Fruit fly (Drosophila melanogaster) whole organism, embryonic: ENCODE results near the gene Cpr11B.

Experiments used
- CG11696 ChIP-seq: fragments of 200-800 bp; sonication (Bioruptor generic); IDR thresholded peaks from 2 replicates; pipeline ENCODE4 v1.3.6; 2022; ENCODE audit warnings: missing biosample characterization, missing genetic modification characterization
- CG12104 ChIP-seq: fragments of 200-800 bp; sonication (Bioruptor generic); optimal IDR thresholded peaks from 3 replicates; lab custom pipeline; 2016; ENCODE audit warnings: missing biosample characterization, missing genetic modification characterization
- CG12219 ChIP-seq: fragments of 200-800 bp; sonication (Bioruptor generic); optimal IDR thresholded peaks from 3 replicates; lab custom pipeline; 2018; ENCODE audit warnings: missing biosample characterization, mild to moderate bottlenecking, missing genetic modification characterization
- CG1233 ChIP-seq: fragments of 200-800 bp; sonication (Bioruptor generic); optimal IDR thresholded peaks from 4 replicates; lab custom pipeline; 2018; ENCODE audit warnings: missing biosample characterization, mild to moderate bottlenecking, missing genetic modification characterization
- CG12744 ChIP-seq: fragments of 200-800 bp; sonication (Bioruptor generic); optimal IDR thresholded peaks from 2 replicates; lab custom pipeline; 2016; ENCODE audit warnings: missing biosample characterization, missing genetic modification characterization
- CG12769 ChIP-seq: fragments of 200-800 bp; sonication (Bioruptor generic); optimal IDR thresholded peaks from 2 replicates; lab custom pipeline; 2019; ENCODE audit warnings: missing biosample characterization, mild to moderate bottlenecking, missing genetic modification characterization, moderate library complexity
- CG1647 ChIP-seq: fragments of 200-800 bp; sonication (Bioruptor generic); optimal IDR thresholded peaks from 3 replicates; lab custom pipeline; 2016; ENCODE audit warnings: missing biosample characterization, missing genetic modification characterization
- CG17568 ChIP-seq: fragments of 200-800 bp; sonication (Bioruptor generic); optimal IDR thresholded peaks from 2 replicates; lab custom pipeline; 2018; ENCODE audit warnings: missing biosample characterization, mild to moderate bottlenecking, missing genetic modification characterization, moderate library complexity
- CG1792 ChIP-seq: fragments of 200-800 bp; sonication (Bioruptor generic); optimal IDR thresholded peaks from 2 replicates; lab custom pipeline; 2016; ENCODE audit warnings: missing biosample characterization, missing genetic modification characterization
- CG18764 ChIP-seq: fragments of 200-800 bp; sonication (Bioruptor generic); optimal IDR thresholded peaks from 3 replicates; lab custom pipeline; 2016; ENCODE audit warnings: missing biosample characterization, missing genetic modification characterization
- CG2875 ChIP-seq: fragments of 200-800 bp; sonication (Bioruptor generic); optimal IDR thresholded peaks from 2 replicates; lab custom pipeline; 2017; ENCODE audit warnings: missing biosample characterization, mild to moderate bottlenecking, missing genetic modification characterization, missing genetic modification reagents
- CG2889 ChIP-seq: fragments of 200-800 bp; sonication (Bioruptor generic); IDR thresholded peaks from 3 replicates; pipeline ENCODE4 v1.3.6; 2022; ENCODE audit warnings: missing biosample characterization, missing genetic modification characterization
- CG42726 ChIP-seq: fragments of 200-800 bp; sonication (Bioruptor generic); IDR thresholded peaks from 2 replicates; pipeline ENCODE4 v1.3.6; 2022; ENCODE audit warnings: missing biosample characterization, missing genetic modification characterization; ENCODE audit not compliant: partially characterized antibody
- CG5953 ChIP-seq: fragments of 200-800 bp; sonication (Bioruptor generic); IDR thresholded peaks from 2 replicates; pipeline ENCODE4 v1.3.6; 2022; ENCODE audit warnings: missing biosample characterization, missing genetic modification characterization
- CG6854 ChIP-seq: fragments of 200-800 bp; sonication (Bioruptor generic); optimal IDR thresholded peaks from 3 replicates; lab custom pipeline; 2017; ENCODE audit warnings: missing biosample characterization, mild to moderate bottlenecking, missing genetic modification characterization
- CG7556 ChIP-seq: fragments of 200-800 bp; sonication (Bioruptor generic); optimal IDR thresholded peaks from 2 replicates; lab custom pipeline; 2017; ENCODE audit warnings: missing biosample characterization, mild to moderate bottlenecking, missing genetic modification characterization
- CG8388 ChIP-seq: fragments of 200-800 bp; sonication (Bioruptor generic); optimal IDR thresholded peaks from 2 replicates; lab custom pipeline; 2019; ENCODE audit warnings: missing biosample characterization, mild to moderate bottlenecking, missing genetic modification characterization, moderate library complexity
- CG9876 ChIP-seq: fragments of 200-800 bp; sonication (Bioruptor generic); optimal IDR thresholded peaks from 2 replicates; lab custom pipeline; 2016; ENCODE audit warnings: missing biosample characterization, missing genetic modification characterization
- CTCF ChIP-seq: fragments of 200-800 bp; sonication (Bioruptor generic); optimal IDR thresholded peaks from 2 replicates; lab custom pipeline; 2017; ENCODE audit warnings: missing biosample characterization, mild to moderate bottlenecking, missing genetic modification characterization, moderate library complexity
- Dip2 ChIP-seq: fragments of 200-800 bp; sonication (Bioruptor generic); IDR thresholded peaks from 2 replicates; pipeline ENCODE4 v1.3.6; 2022; ENCODE audit warnings: missing biosample characterization, missing genetic modification characterization
- H2.0 ChIP-seq: fragments of 200-800 bp; sonication (Bioruptor generic); IDR thresholded peaks from 2 replicates; pipeline ENCODE4 v1.3.6; 2022; ENCODE audit warnings: missing biosample characterization, missing genetic modification characterization
- HLH3B ChIP-seq: fragments of 200-800 bp; sonication (Bioruptor generic); IDR thresholded peaks from 2 replicates; pipeline ENCODE4 v1.3.6; 2022; ENCODE audit warnings: missing biosample characterization, missing genetic modification characterization
- MBD-R2 ChIP-seq: fragments of 200-800 bp; sonication (Bioruptor generic); IDR thresholded peaks from 2 replicates; pipeline ENCODE4 v1.3.6; 2022; ENCODE audit warnings: missing biosample characterization, missing genetic modification characterization
- NC2α ChIP-seq: fragments of 200-800 bp; sonication (Bioruptor generic); optimal IDR thresholded peaks from 2 replicates; lab custom pipeline; 2016; ENCODE audit warnings: missing biosample characterization, missing genetic modification characterization
- Nf-YC ChIP-seq: fragments of 200-800 bp; optimal IDR thresholded peaks from 3 replicates; lab custom pipeline; 2019; ENCODE audit warnings: missing biosample characterization, mild to moderate bottlenecking, missing genetic modification characterization, moderate library complexity
- Oaz ChIP-seq: fragments of 200-800 bp; sonication (Bioruptor generic); IDR thresholded peaks from 2 replicates; pipeline ENCODE4 v1.3.6; 2022; ENCODE audit warnings: missing biosample characterization, missing genetic modification characterization
- Oli ChIP-seq: fragments of 200-800 bp; sonication (Bioruptor generic); optimal IDR thresholded peaks from 2 replicates; lab custom pipeline; 2018; ENCODE audit warnings: missing biosample characterization, mild to moderate bottlenecking, missing genetic modification characterization, moderate library complexity
- Ravus ChIP-seq: fragments of 200-800 bp; sonication (Bioruptor generic); IDR thresholded peaks from 2 replicates; pipeline ENCODE4 v1.3.6; 2022; ENCODE audit warnings: missing biosample characterization, missing genetic modification characterization
- Scr ChIP-seq: fragments of 200-800 bp; sonication (Bioruptor generic); IDR thresholded peaks from 2 replicates; pipeline ENCODE4 v1.3.6; 2022; ENCODE audit warnings: missing biosample characterization, missing genetic modification characterization; ENCODE audit not compliant: partially characterized antibody
- Sin3A ChIP-seq: fragments of >200 bp; optimal IDR thresholded peaks from 2 replicates; lab custom pipeline; 2018
- Stat92E ChIP-seq, 3 experiments: fragments of >200 bp in 2 of 3; fragments of 200-800 bp in 1 of 3; sonication (Bioruptor generic) in 1 of 3; optimal IDR thresholded peaks; 2 replicates each; lab custom pipeline; 2017 to 2019; ENCODE audit warnings: missing biosample characterization in 3 of 3, missing genetic modification characterization in 3 of 3, mild to moderate bottlenecking in 1 of 3, moderate library complexity in 1 of 3
- bigmax ChIP-seq: fragments of 200-800 bp; sonication (Bioruptor generic); optimal IDR thresholded peaks from 2 replicates; lab custom pipeline; 2018; ENCODE audit warnings: missing biosample characterization, mild to moderate bottlenecking, missing genetic modification characterization
- caup ChIP-seq: fragments of 200-800 bp; sonication (Bioruptor generic); optimal IDR thresholded peaks from 3 replicates; lab custom pipeline; 2017; ENCODE audit warnings: missing biosample characterization, mild to moderate bottlenecking, missing genetic modification characterization, moderate library complexity; ENCODE audit not compliant: severe bottlenecking
- grn ChIP-seq: fragments of 200-800 bp; sonication (Bioruptor generic); optimal IDR thresholded peaks from 3 replicates; lab custom pipeline; 2017; ENCODE audit warnings: missing biosample characterization, missing genetic modification characterization
- gro ChIP-seq: fragments of 200-800 bp; sonication (Bioruptor generic); optimal IDR thresholded peaks from 2 replicates; lab custom pipeline; 2016; ENCODE audit warnings: missing biosample characterization, missing genetic modification characterization
- gsb-n ChIP-seq: fragments of 200-800 bp; sonication (Bioruptor generic); optimal IDR thresholded peaks from 3 replicates; lab custom pipeline; 2018; ENCODE audit warnings: missing biosample characterization, mild to moderate bottlenecking, missing genetic modification characterization
- hth ChIP-seq: fragments of >200 bp; optimal IDR thresholded peaks from 2 replicates; lab custom pipeline; 2017; ENCODE audit warnings: inconsistent platforms
- insv ChIP-seq, 2 experiments: fragments of 200-800 bp; sonication (Bioruptor generic); optimal IDR thresholded peaks; 3 replicates each; lab custom pipeline; 2016 to 2018; ENCODE audit warnings: missing biosample characterization in 2 of 2, missing genetic modification characterization in 2 of 2
- knrl ChIP-seq: fragments of 200-800 bp; sonication (Bioruptor generic); IDR thresholded peaks from 3 replicates; pipeline ENCODE4 v1.3.6; 2022; ENCODE audit warnings: missing biosample characterization, missing genetic modification characterization; ENCODE audit not compliant: partially characterized antibody
- pan ChIP-seq, 4 experiments: fragments of >200 bp in 3 of 4; fragments of 200-800 bp in 1 of 4; sonication (Bioruptor generic) in 1 of 4; optimal IDR thresholded peaks in 3 of 4; IDR thresholded peaks in 1 of 4; 2 replicates each; pipeline versions ENCODE4 v1.3.6 to Lab custom; 2017 to 2022; ENCODE audit warnings: missing biosample characterization in 2 of 4, missing genetic modification characterization in 2 of 4, mixed read lengths in 1 of 4
- pb ChIP-seq: fragments of 200-800 bp; sonication (Bioruptor generic); optimal IDR thresholded peaks from 3 replicates; lab custom pipeline; 2016; ENCODE audit warnings: missing biosample characterization, missing genetic modification characterization
- phol ChIP-seq: fragments of 200-800 bp; sonication (Bioruptor generic); optimal IDR thresholded peaks from 3 replicates; lab custom pipeline; 2018; ENCODE audit warnings: missing biosample characterization, mild to moderate bottlenecking, missing genetic modification characterization, moderate library complexity
- pros ChIP-seq: fragments of 200-800 bp; sonication (Bioruptor generic); optimal IDR thresholded peaks from 3 replicates; lab custom pipeline; 2019; ENCODE audit warnings: missing biosample characterization, mild to moderate bottlenecking, missing genetic modification characterization, moderate library complexity
- tap ChIP-seq: fragments of 200-800 bp; optimal IDR thresholded peaks from 3 replicates; lab custom pipeline; 2019; ENCODE audit warnings: missing biosample characterization, mild to moderate bottlenecking, missing genetic modification characterization, moderate library complexity
- tin ChIP-seq: fragments of 200-800 bp; sonication (Bioruptor generic); optimal IDR thresholded peaks from 3 replicates; lab custom pipeline; 2016; ENCODE audit warnings: missing biosample characterization, missing genetic modification characterization
- trh ChIP-seq: fragments of 200-800 bp; sonication (Bioruptor generic); optimal IDR thresholded peaks from 2 replicates; lab custom pipeline; 2016; ENCODE audit warnings: missing biosample characterization, missing genetic modification characterization
- tup ChIP-seq: fragments of 200-800 bp; sonication (Bioruptor generic); optimal IDR thresholded peaks from 2 replicates; lab custom pipeline; 2016; ENCODE audit warnings: missing biosample characterization, mild to moderate bottlenecking, missing genetic modification characterization, moderate library complexity
- unc-4 ChIP-seq: fragments of 200-800 bp; sonication (Bioruptor generic); IDR thresholded peaks from 2 replicates; pipeline ENCODE4 v1.3.6; 2022; ENCODE audit warnings: missing biosample characterization, missing genetic modification characterization; ENCODE audit not compliant: partially characterized antibody
- wek ChIP-seq: fragments of 200-800 bp; sonication (Bioruptor generic); optimal IDR thresholded peaks from 3 replicates; lab custom pipeline; 2018; ENCODE audit warnings: missing biosample characterization, mild to moderate bottlenecking, missing genetic modification characterization, moderate library complexity
- z ChIP-seq: fragments of 200-800 bp; sonication (Bioruptor generic); IDR thresholded peaks from 3 replicates; pipeline ENCODE4 v1.3.6; 2022; ENCODE audit warnings: missing biosample characterization, missing genetic modification characterization

The Cpr11B gene

DNA sequence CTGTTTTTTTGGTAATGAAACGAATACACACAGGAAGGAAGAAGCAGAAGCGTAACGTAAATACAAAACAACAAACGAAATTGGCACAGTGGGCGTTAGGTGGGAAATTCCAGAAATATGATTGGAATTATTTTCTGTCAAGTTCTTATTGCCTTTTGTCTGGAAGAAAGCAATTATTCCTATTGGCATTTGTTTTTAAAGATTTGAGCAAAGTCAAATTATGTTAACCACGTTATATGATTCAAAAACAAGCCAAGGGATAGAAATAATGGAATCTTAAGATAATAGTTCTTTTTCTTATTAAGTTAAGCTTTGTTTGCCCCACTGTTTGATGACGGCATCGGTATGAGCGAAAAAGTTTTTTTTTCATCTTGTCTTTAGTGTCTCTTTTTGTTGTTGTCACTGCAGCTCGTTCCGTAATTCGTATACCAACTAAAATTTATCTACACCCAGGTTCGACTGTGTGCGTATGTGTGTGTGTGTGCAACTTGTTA lies 26.6 kb downstream of the Cpr11B start (continued):
- TF ChIP-seq tup (GFP tag; lab: Kevin White, UChicago) = peak; percentile 80
- TF ChIP-seq tap (tag; lab: Kevin White, UChicago) = peak; percentile 94
- TF ChIP-seq HLH3B (GFP tag; lab: Robert Waterston, UW) = peak; percentile 92
- TF ChIP-seq grn (GFP tag; lab: Kevin White, UChicago) = peak; percentile 39
- peak; percentile 95 for TF ChIP-seq CG6854 (GFP tag; lab: Kevin White, UChicago)
- TF ChIP-seq CG8388 = peak; percentile 92
- TF ChIP-seq Oli = peak; percentile 97
- peak; percentile 77 for TF ChIP-seq MBD-R2 (GFP tag; lab: Robert Waterston, UW)
- peak; percentile 97 for TF ChIP-seq CG7556 (GFP tag; lab: Kevin White, UChicago)
- no peak for TF ChIP-seq hth (lab: Kevin White, UChicago)
- TF ChIP-seq trh (GFP tag; lab: Kevin White, UChicago) = peak; percentile 88
- TF ChIP-seq wek (GFP tag; lab: Kevin White, UChicago) = peak; percentile 68
- TF ChIP-seq Ravus (GFP tag; lab: Robert Waterston, UW) = peak; percentile 89
- peak; percentile 23 for TF ChIP-seq bigmax
- TF ChIP-seq pb (GFP tag; lab: Kevin White, UChicago) = peak; percentile 97
- no peak for TF ChIP-seq Sin3A (lab: Kevin White, UChicago)
- peak; percentile 85 for TF ChIP-seq Nf-YC (tag; lab: Kevin White, UChicago)
- TF ChIP-seq CG11696 (GFP tag; lab: Robert Waterston, UW) = peak; percentile 78
- no peak for TF ChIP-seq knrl (GFP tag; lab: Robert Waterston, UW)
- TF ChIP-seq pros (GFP tag; lab: Kevin White, UChicago) = no peak
- TF ChIP-seq CG12219 (GFP tag; lab: Kevin White, UChicago) = peak; percentile 93
- TF ChIP-seq caup = peak; percentile 96
- TF ChIP-seq CG12769 (tag; lab: Kevin White, UChicago) = peak; percentile 91
- TF ChIP-seq insv (GFP tag; optimal IDR thresholded peaks at IDR 0.05; lab: Kevin White, UChicago) = peak; percentile 42 to 72
- TF ChIP-seq z (GFP tag; lab: Robert Waterston, UW) = 0 out of 3 replicates have a peak, but pooled peaks have one; percentile 37
- TF ChIP-seq Stat92E (GFP tag; optimal IDR thresholded peaks at IDR 0.05; lab: Kevin White, UChicago) = no peak
- peak; percentile 83; the same call in 1 of the 2 replicates for TF ChIP-seq CG5953 (GFP tag; lab: Robert Waterston, UW)
- peak; percentile 92 for TF ChIP-seq CG2875 (GFP tag; lab: Kevin White, UChicago)
- peak; percentile 88 for TF ChIP-seq gsb-n (tag; lab: Kevin White, UChicago)
- peak; percentile 90 for TF ChIP-seq CG1647
- peak; percentile 95 for TF ChIP-seq phol (tag; lab: Kevin White, UChicago)
- peak; percentile 92 for TF ChIP-seq CG17568 (GFP tag; lab: Kevin White, UChicago)
- peak; percentile 88 for TF ChIP-seq CG2889 (GFP tag; lab: Robert Waterston, UW)
- peak; percentile 94 for TF ChIP-seq CG12744 (GFP tag; lab: Kevin White, UChicago)
- TF ChIP-seq CTCF (GFP tag; lab: Kevin White, UChicago) = peak; percentile 71
- TF ChIP-seq CG42726 (GFP tag; lab: Robert Waterston, UW) = no peak
- peak; percentile 91 for TF ChIP-seq Oaz (GFP tag; lab: Robert Waterston, UW)
- TF ChIP-seq CG1233 (GFP tag; lab: Kevin White, UChicago) = peak; percentile 93
- peak; percentile 95 for TF ChIP-seq CG12104 (GFP tag; lab: Kevin White, UChicago)
- TF ChIP-seq H2.0 (GFP tag; lab: Robert Waterston, UW) = peak; percentile 88
- peak; percentile 91 for TF ChIP-seq CG1792 (GFP tag; lab: Kevin White, UChicago)
- no peak for TF ChIP-seq pan (optimal IDR thresholded peaks at IDR 0.05; lab: Kevin White, UChicago)
- peak in 1 of 2 experiments; percentile 95 for TF ChIP-seq pan (GFP tag; optimal IDR thresholded peaks at IDR 0.05 in 1 of 2, IDR thresholded peaks at IDR 0.05 in 1 of 2)
- TF ChIP-seq Scr (GFP tag; lab: Robert Waterston, UW) = no peak
- TF ChIP-seq tin = peak; percentile 92
- peak; percentile 88 for TF ChIP-seq CG9876
- no peak for TF ChIP-seq Dip2
- TF ChIP-seq gro = peak; percentile 97
- no peak for TF ChIP-seq unc-4 (GFP tag; lab: Robert Waterston, UW)
- peak; percentile 85 for TF ChIP-seq NC2α (GFP tag; lab: Kevin White, UChicago)
- peak; percentile 85 for TF ChIP-seq CG18764
